Worm (Caenorhabditis elegans): ENCODE results near the gene R08A2.9.

The R08A2.9 gene

ce11 chrV:14689060-14689750 lies 18.9 kb upstream of the R08A2.9 start, which contains the start of gene gasr-8:
gasr-8 (plus strand) TSS chrV:14689110.
- TF ChIP-seq ama-1 (optimal IDR thresholded peaks at IDR 0.05) (no peak), ceh-18 (tag; optimal IDR thresholded peaks at IDR 0.05) (no peak), ceh-30 (tag; optimal IDR thresholded peaks at IDR 0.05) (no peak), fkh-6 (tag; optimal IDR thresholded peaks at IDR 0.05) (no peak), odd-2 (tag; optimal IDR thresholded peaks at IDR 0.05) (no peak), rnt-1 (tag; optimal IDR thresholded peaks at IDR 0.05) (no peak), pat-9 (tag; optimal IDR thresholded peaks at IDR 0.05) (peak; percentile 48), F13H6.1 (tag; optimal IDR thresholded peaks at IDR 0.05) (no peak), hlh-13 (GFP tag; optimal IDR thresholded peaks at IDR 0.05) (no peak), Y22D7AL.16 (tag; optimal IDR thresholded peaks at IDR 0.05) (no peak), ets-4 (tag; optimal IDR thresholded peaks at IDR 0.05) (no peak), dve-1 (tag; optimal IDR thresholded peaks at IDR 0.05) (no peak), npax-4 (tag; optimal IDR thresholded peaks at IDR 0.05) (no peak), nhr-11 (tag; optimal IDR thresholded peaks at IDR 0.05) (no peak), unc-55 (GFP tag; optimal IDR thresholded peaks at IDR 0.05) (no peak), K09A11.1 (tag; optimal IDR thresholded peaks at IDR 0.05; ENCODE audit: insufficient read depth) (no peak), dmd-4 (tag; optimal IDR thresholded peaks at IDR 0.05; ENCODE audit: borderline replicate concordance) (peak; percentile 49), pag-3 (tag; optimal IDR thresholded peaks at IDR 0.05; ENCODE audit: borderline replicate concordance) (no peak), pax-1 (tag; optimal IDR thresholded peaks at IDR 0.05) (no peak), elt-2 (tag; optimal IDR thresholded peaks at IDR 0.05) (peak; percentile 57), T23F11.4 (GFP tag; optimal IDR thresholded peaks at IDR 0.05) (no peak), ceh-24 (tag; optimal IDR thresholded peaks at IDR 0.05) (no peak), hlh-8 (tag; optimal IDR thresholded peaks at IDR 0.05) (no peak), hlh-30 (tag; optimal IDR thresholded peaks at IDR 0.05; ENCODE audit: insufficient read depth) (no peak), pha-4 (tag; optimal IDR thresholded peaks at IDR 0.05) (no peak), hlh-6 (tag; optimal IDR thresholded peaks at IDR 0.05) (no peak), pqm-1 (tag; optimal IDR thresholded peaks at IDR 0.05) (no peak), ztf-16 (tag; optimal IDR thresholded peaks at IDR 0.05) (peak; percentile 3), sox-4 (tag; optimal IDR thresholded peaks at IDR 0.05) (peak; percentile 9), pha-2 (tag; optimal IDR thresholded peaks at IDR 0.05) (no peak), ceh-22 (tag; optimal IDR thresholded peaks at IDR 0.05) (no peak), tbx-2 (tag; optimal IDR thresholded peaks at IDR 0.05) (no peak), C38D4.7 (GFP tag; optimal IDR thresholded peaks at IDR 0.05) (peak; percentile 22), ceh-48 (tag; optimal IDR thresholded peaks at IDR 0.05) (peak; percentile 15), nfya-1 (tag; optimal IDR thresholded peaks at IDR 0.05) (peak; percentile 4), ref-2 (tag; optimal IDR thresholded peaks at IDR 0.05) (no peak), elt-4 (tag; optimal IDR thresholded peaks at IDR 0.05) (no peak), zip-5 (tag; optimal IDR thresholded peaks at IDR 0.05) (no peak), ceh-31 (tag; optimal IDR thresholded peaks at IDR 0.05) (no peak), ceh-2 (tag; optimal IDR thresholded peaks at IDR 0.05) (no peak), hlh-15 (tag; optimal IDR thresholded peaks at IDR 0.05) (peak; percentile 36), ceh-9 (tag; optimal IDR thresholded peaks at IDR 0.05) (no peak), ceh-14 (tag; optimal IDR thresholded peaks at IDR 0.05) (no peak), ceh-19 (GFP tag; optimal IDR thresholded peaks at IDR 0.05) (peak; percentile 33), syd-9 (tag; optimal IDR thresholded peaks at IDR 0.05) (no peak), unc-3 (GFP tag; conservative IDR thresholded peaks at IDR 0.05) (0 out of 2 replicates have a peak, but pooled peaks have one; percentile 18), unc-3 (tag; optimal IDR thresholded peaks at IDR 0.05) (no peak), unc-86 (tag; optimal IDR thresholded peaks at IDR 0.05) (no peak), madf-2 (tag; optimal IDR thresholded peaks at IDR 0.05) (no peak), nhr-232 (tag; optimal IDR thresholded peaks at IDR 0.05) (no peak), lim-6 (tag; optimal IDR thresholded peaks at IDR 0.05) (no peak), sox-2 (GFP tag; IDR thresholded peaks at IDR 0.05) (no peak), mec-3 (tag; optimal IDR thresholded peaks at IDR 0.05; ENCODE audit: borderline replicate concordance) (no peak)

Data from whole organism, late embryonic.